Worm (Caenorhabditis elegans) whole organism, late embryonic: ENCODE results near the gene B0035.13.
A peak's percentile ranks its signal among the peaks of the same experiment; 100 is the strongest.

Source experiments
- C08G9.2 ChIP-seq: sonication (generic microtip); optimal IDR thresholded peaks from 2 replicates; lab custom pipeline; 2016; ENCODE audit warnings: mild to moderate bottlenecking, missing genetic modification characterization, moderate library complexity, missing compliant biosample characterization
- F13H6.1 ChIP-seq: sonication (generic microtip); optimal IDR thresholded peaks from 2 replicates; lab custom pipeline; 2016; ENCODE audit warnings: missing genetic modification characterization, missing compliant biosample characterization
- K02D7.2 ChIP-seq: sonication (generic microtip); optimal IDR thresholded peaks from 2 replicates; lab custom pipeline; 2017; ENCODE audit warnings: mild to moderate bottlenecking, missing genetic modification characterization, missing compliant biosample characterization
- T23F11.4 ChIP-seq: fragments of 200-800 bp; sonication (Bioruptor generic); optimal IDR thresholded peaks from 2 replicates; lab custom pipeline; 2018; ENCODE audit warnings: mild to moderate bottlenecking, missing genetic modification characterization, missing compliant biosample characterization
- Y22D7AL.16 ChIP-seq: sonication (generic microtip); optimal IDR thresholded peaks from 2 replicates; lab custom pipeline; 2016; ENCODE audit warnings: missing genetic modification characterization, missing compliant biosample characterization
- ahr-1 ChIP-seq: sonication (generic microtip); optimal IDR thresholded peaks from 2 replicates; lab custom pipeline; 2016; ENCODE audit warnings: missing genetic modification characterization, missing compliant biosample characterization
- ama-1 ChIP-seq: fragments of 150-350 bp; optimal IDR thresholded peaks from 2 replicates; lab custom pipeline; 2014
- ceh-14 ChIP-seq: sonication (generic microtip); optimal IDR thresholded peaks from 2 replicates; lab custom pipeline; 2016; ENCODE audit warnings: missing genotype, missing genetic modification characterization, missing compliant biosample characterization
- ceh-18 ChIP-seq: sonication (generic microtip); optimal IDR thresholded peaks from 2 replicates; lab custom pipeline; 2016; ENCODE audit warnings: missing genetic modification characterization, missing compliant biosample characterization
- ceh-19 ChIP-seq: fragments of 200-800 bp; sonication (Bioruptor generic); optimal IDR thresholded peaks from 2 replicates; lab custom pipeline; 2018; ENCODE audit warnings: mild to moderate bottlenecking, missing genetic modification characterization, missing compliant biosample characterization
- ceh-22 ChIP-seq: sonication (generic microtip); optimal IDR thresholded peaks from 2 replicates; lab custom pipeline; 2017; ENCODE audit warnings: missing biosample characterization, missing genetic modification characterization
- ceh-24 ChIP-seq: sonication (generic microtip); optimal IDR thresholded peaks from 2 replicates; lab custom pipeline; 2016; ENCODE audit warnings: mild to moderate bottlenecking, missing genetic modification characterization, missing compliant biosample characterization
- ceh-30 ChIP-seq: fragments of 150-350 bp; optimal IDR thresholded peaks from 2 replicates; lab custom pipeline; 2014; ENCODE audit warnings: missing biosample characterization, missing genetic modification characterization
- ceh-31 ChIP-seq: sonication (generic microtip); optimal IDR thresholded peaks from 2 replicates; lab custom pipeline; 2016; ENCODE audit warnings: missing genetic modification characterization, missing compliant biosample characterization
- ceh-34 ChIP-seq: sonication (generic microtip); optimal IDR thresholded peaks from 2 replicates; lab custom pipeline; 2016; ENCODE audit warnings: mild to moderate bottlenecking, missing genetic modification characterization, missing compliant biosample characterization
- ceh-45 ChIP-seq: fragments of 200-800 bp; sonication (Bioruptor generic); IDR thresholded peaks from 2 replicates; pipeline ENCODE4 v1.3.6; 2022; ENCODE audit warnings: missing genetic modification reagents, missing genetic modification characterization, missing compliant biosample characterization
- ceh-48 ChIP-seq: sonication (generic microtip); optimal IDR thresholded peaks from 2 replicates; lab custom pipeline; 2016; ENCODE audit warnings: missing genetic modification characterization, inconsistent platforms, missing compliant biosample characterization
- ceh-6 ChIP-seq: fragments of 200-800 bp; sonication (Bioruptor generic); optimal IDR thresholded peaks from 2 replicates; lab custom pipeline; 2018; ENCODE audit warnings: mild to moderate bottlenecking, missing genetic modification characterization, missing compliant biosample characterization
- ceh-9 ChIP-seq: sonication (generic microtip); optimal IDR thresholded peaks from 2 replicates; lab custom pipeline; 2016; ENCODE audit warnings: mild to moderate bottlenecking, missing genetic modification characterization, inconsistent platforms, missing compliant biosample characterization
- che-1 ChIP-seq: sonication (generic microtip); optimal IDR thresholded peaks from 2 replicates; lab custom pipeline; 2016; ENCODE audit warnings: mild to moderate bottlenecking, missing genetic modification characterization, missing compliant biosample characterization
- dmd-4 ChIP-seq: sonication (generic microtip); optimal IDR thresholded peaks from 2 replicates; lab custom pipeline; 2016; ENCODE audit warnings: borderline replicate concordance, missing genetic modification characterization, missing compliant biosample characterization
- elt-2 ChIP-seq: sonication (generic microtip); optimal IDR thresholded peaks from 2 replicates; lab custom pipeline; 2016; ENCODE audit warnings: missing genetic modification reagents, missing genetic modification characterization, missing compliant biosample characterization
- elt-4 ChIP-seq: sonication (generic microtip); optimal IDR thresholded peaks from 2 replicates; lab custom pipeline; 2016; ENCODE audit warnings: missing genetic modification characterization, missing compliant biosample characterization
- fax-1 ChIP-seq: sonication (generic microtip); optimal IDR thresholded peaks from 2 replicates; lab custom pipeline; 2016; ENCODE audit warnings: missing genotype, missing genetic modification characterization, missing compliant biosample characterization
- fkh-10 ChIP-seq: fragments of 150-350 bp; optimal IDR thresholded peaks from 2 replicates; lab custom pipeline; 2014; ENCODE audit warnings: missing biosample characterization, missing genetic modification reagents, missing genetic modification characterization
- fkh-6 ChIP-seq: sonication (generic microtip); optimal IDR thresholded peaks from 2 replicates; lab custom pipeline; 2016; ENCODE audit warnings: missing genetic modification characterization, missing compliant biosample characterization
- hlh-13 ChIP-seq: fragments of 200-800 bp; sonication (Bioruptor generic); optimal IDR thresholded peaks from 2 replicates; lab custom pipeline; 2018; ENCODE audit warnings: mild to moderate bottlenecking, missing genetic modification characterization, missing compliant biosample characterization
- hlh-30 ChIP-seq: sonication (generic microtip); optimal IDR thresholded peaks from 2 replicates; lab custom pipeline; 2017; ENCODE audit warnings: antibody characterized with exemption, missing genetic modification characterization, missing compliant biosample characterization; ENCODE audit not compliant: insufficient read depth
- hlh-6 ChIP-seq: sonication (generic microtip); optimal IDR thresholded peaks from 2 replicates; lab custom pipeline; 2016; ENCODE audit warnings: missing genotype, missing genetic modification characterization, missing compliant biosample characterization
- lim-6 ChIP-seq: sonication (generic microtip); optimal IDR thresholded peaks from 2 replicates; lab custom pipeline; 2016; ENCODE audit warnings: missing genetic modification characterization, missing compliant biosample characterization
- lin-11 ChIP-seq: fragments of 200-800 bp; sonication (Bioruptor generic); optimal IDR thresholded peaks from 2 replicates; lab custom pipeline; 2018; ENCODE audit warnings: mild to moderate bottlenecking, missing genetic modification characterization, missing compliant biosample characterization
- madf-2 ChIP-seq: sonication (generic microtip); optimal IDR thresholded peaks from 2 replicates; lab custom pipeline; 2017; ENCODE audit warnings: missing genetic modification characterization, missing compliant biosample characterization
- mec-3 ChIP-seq: sonication (generic microtip); optimal IDR thresholded peaks from 2 replicates; lab custom pipeline; 2016; ENCODE audit warnings: borderline replicate concordance, missing genetic modification characterization, missing compliant biosample characterization
- nhr-11 ChIP-seq: fragments of 150-350 bp; optimal IDR thresholded peaks from 2 replicates; lab custom pipeline; 2014; ENCODE audit warnings: missing biosample characterization, missing genetic modification characterization
- nhr-232 ChIP-seq: sonication (generic microtip); optimal IDR thresholded peaks from 2 replicates; lab custom pipeline; 2016; ENCODE audit warnings: missing genetic modification characterization, missing compliant biosample characterization
- pag-3 ChIP-seq: sonication (generic microtip); optimal IDR thresholded peaks from 2 replicates; lab custom pipeline; 2016; ENCODE audit warnings: missing compliant biosample characterization, missing genetic modification characterization, borderline replicate concordance
- pat-9 ChIP-seq: fragments of 200-800 bp; sonication (Bioruptor generic); optimal IDR thresholded peaks from 2 replicates; lab custom pipeline; 2018; ENCODE audit warnings: mild to moderate bottlenecking, missing genetic modification characterization, moderate library complexity, missing compliant biosample characterization
- pha-2 ChIP-seq: sonication (generic microtip); optimal IDR thresholded peaks from 2 replicates; lab custom pipeline; 2017; ENCODE audit warnings: mild to moderate bottlenecking, missing genetic modification characterization, missing compliant biosample characterization
- pros-1 ChIP-seq: fragments of 150-350 bp; optimal IDR thresholded peaks from 2 replicates; lab custom pipeline; 2014; ENCODE audit warnings: missing biosample characterization, missing genetic modification reagents, missing genetic modification characterization
- ref-2 ChIP-seq: sonication (generic microtip); optimal IDR thresholded peaks from 2 replicates; lab custom pipeline; 2016; ENCODE audit warnings: missing genetic modification characterization, missing compliant biosample characterization
- rnt-1 ChIP-seq: sonication (generic microtip); optimal IDR thresholded peaks from 2 replicates; lab custom pipeline; 2016; ENCODE audit warnings: missing genetic modification characterization, missing compliant biosample characterization
- sox-2 ChIP-seq: fragments of 200-800 bp; sonication (Bioruptor generic); IDR thresholded peaks from 2 replicates; pipeline ENCODE4 v1.3.6; 2022; ENCODE audit warnings: missing genetic modification reagents, missing genetic modification characterization, missing compliant biosample characterization
- sox-4 ChIP-seq: sonication (generic microtip); optimal IDR thresholded peaks from 2 replicates; lab custom pipeline; 2017; ENCODE audit warnings: mild to moderate bottlenecking, missing genetic modification characterization, inconsistent platforms, missing compliant biosample characterization
- syd-9 ChIP-seq: sonication (generic microtip); optimal IDR thresholded peaks from 2 replicates; lab custom pipeline; 2016; ENCODE audit warnings: mild to moderate bottlenecking, missing genetic modification characterization, moderate library complexity, missing compliant biosample characterization
- tbx-7 ChIP-seq: sonication (generic microtip); optimal IDR thresholded peaks from 2 replicates; lab custom pipeline; 2016; ENCODE audit warnings: missing genotype, missing genetic modification characterization, missing compliant biosample characterization
- unc-3 ChIP-seq, 2 experiments: fragments of 200-800 bp in 1 of 2; sonication (Bioruptor generic) in 1 of 2; sonication (generic microtip) in 1 of 2; conservative IDR thresholded peaks in 1 of 2; optimal IDR thresholded peaks in 1 of 2; 2 replicates each; pipeline versions ENCODE4 v1.3.6 to Lab custom; 2016 to 2022; ENCODE audit warnings: missing compliant biosample characterization in 2 of 2, missing genetic modification characterization in 2 of 2, missing genetic modification reagents in 1 of 2
- unc-42 ChIP-seq: sonication (generic microtip); optimal IDR thresholded peaks from 2 replicates; lab custom pipeline; 2016; ENCODE audit warnings: missing genotype, missing genetic modification characterization, missing compliant biosample characterization
- unc-86 ChIP-seq: sonication (generic microtip); optimal IDR thresholded peaks from 2 replicates; lab custom pipeline; 2016; ENCODE audit warnings: missing genetic modification characterization, missing compliant biosample characterization
- ztf-16 ChIP-seq: sonication (generic microtip); optimal IDR thresholded peaks from 2 replicates; lab custom pipeline; 2017; ENCODE audit warnings: missing genetic modification characterization, missing compliant biosample characterization

Gene B0035.13

DNA sequence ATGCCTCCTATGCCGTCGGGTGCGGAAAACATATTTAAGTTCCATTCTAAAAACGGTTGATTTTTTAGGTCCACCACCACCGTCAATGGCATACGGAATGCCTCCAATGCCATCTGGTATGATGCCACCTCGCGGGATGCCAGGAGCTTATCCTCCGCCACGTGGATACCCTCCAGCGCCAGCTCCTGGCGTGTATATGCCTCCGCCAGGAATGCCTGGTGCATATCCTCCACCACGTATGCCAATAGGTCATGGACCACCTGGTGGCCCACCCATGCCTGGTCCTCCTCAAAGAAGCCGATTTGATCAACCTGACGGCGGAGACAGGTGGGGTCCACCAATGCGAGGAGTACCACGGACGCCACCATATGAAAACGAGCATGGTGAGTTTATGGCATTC, 5.0 kb upstream of the B0035.13 start:
- TF ChIP-seq ceh-34 (tag; lab: Kevin White, UChicago), result no peak
- TF ChIP-seq mec-3 (tag; lab: Kevin White, UChicago), result no peak
- no peak for TF ChIP-seq fkh-6 (tag; lab: Kevin White, UChicago)
- no peak for TF ChIP-seq rnt-1
- no peak for TF ChIP-seq nhr-11
- no peak for TF ChIP-seq ceh-31 (tag; lab: Kevin White, UChicago)
- no peak for TF ChIP-seq ceh-22 (tag; lab: Kevin White, UChicago)
- no peak for TF ChIP-seq tbx-7 (tag; lab: Kevin White, UChicago)
- no peak for TF ChIP-seq pha-2 (tag; lab: Kevin White, UChicago)
- no peak for TF ChIP-seq ceh-45 (GFP tag; lab: Robert Waterston, UW)
- TF ChIP-seq hlh-6 (tag; lab: Kevin White, UChicago), result no peak
- no peak for TF ChIP-seq syd-9 (tag; lab: Kevin White, UChicago)
- TF ChIP-seq pag-3 (tag; lab: Kevin White, UChicago), result no peak

DNA sequence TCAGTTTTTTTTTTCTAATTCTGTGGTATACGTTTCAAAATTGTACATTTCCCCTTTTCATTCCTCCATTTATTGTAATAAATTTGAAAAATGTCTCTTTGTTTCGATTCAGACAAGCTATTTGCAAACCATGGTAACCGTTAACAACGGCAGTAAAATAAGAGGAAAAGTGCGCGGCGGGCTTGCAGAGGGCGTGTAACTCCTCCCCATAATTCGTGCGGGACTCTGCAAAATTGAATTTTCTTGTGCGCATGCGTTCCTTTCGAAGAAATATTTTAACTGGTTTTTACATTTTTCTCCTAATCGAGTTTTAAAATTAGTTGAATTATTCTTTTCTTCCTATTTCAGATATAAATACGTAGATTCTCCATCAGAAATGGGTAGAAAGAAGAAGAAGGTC, 4.1 kb upstream of the B0035.13 start, which contains the start of gene znf-207:
TSS of gene znf-207 (plus strand) at position 349 of the 400 bp plus-strand sequence.
- TF ChIP-seq pros-1 (tag; lab: Kevin White, UChicago) (no peak), unc-42 (tag; lab: Kevin White, UChicago) (peak; percentile 99), ref-2 (tag; lab: Kevin White, UChicago) (peak; percentile 60), Y22D7AL.16 (tag; lab: Kevin White, UChicago) (no peak), sox-4 (tag; lab: Kevin White, UChicago) (peak; percentile 29), lin-11 (peak; percentile 18), lim-6 (tag; lab: Kevin White, UChicago) (peak; percentile 55), ceh-30 (no peak), ztf-16 (no peak), hlh-30 (tag; lab: Kevin White, UChicago) (no peak), mec-3 (tag; lab: Kevin White, UChicago) (no peak), ceh-14 (tag; lab: Kevin White, UChicago) (peak; percentile 90), ama-1 (lab: Kevin White, UChicago) (no peak), hlh-13 (GFP tag; lab: Kevin White, UChicago) (no peak), unc-3 (GFP tag; conservative IDR thresholded peaks at IDR 0.05; lab: Robert Waterston, UW) (no peak), unc-3 (tag; optimal IDR thresholded peaks at IDR 0.05; lab: Kevin White, UChicago) (peak; percentile 65), T23F11.4 (GFP tag; lab: Kevin White, UChicago) (no peak), elt-4 (no peak), tbx-7 (tag; lab: Kevin White, UChicago) (peak; percentile 4), C08G9.2 (tag; lab: Kevin White, UChicago) (no peak), ceh-18 (tag; lab: Kevin White, UChicago) (peak; percentile 27), ceh-9 (tag; lab: Kevin White, UChicago) (no peak), hlh-6 (tag; lab: Kevin White, UChicago) (no peak), fkh-6 (tag; lab: Kevin White, UChicago) (peak; percentile 63), ceh-48 (tag; lab: Kevin White, UChicago) (no peak), syd-9 (tag; lab: Kevin White, UChicago) (peak; percentile 31), ahr-1 (tag; lab: Kevin White, UChicago) (peak; percentile 8), che-1 (tag; lab: Kevin White, UChicago) (peak; percentile 33), fkh-10 (GFP tag; lab: Kevin White, UChicago) (no peak), rnt-1 (no peak), ceh-6 (GFP tag; lab: Kevin White, UChicago) (peak; percentile 31), fax-1 (tag; lab: Kevin White, UChicago) (peak; percentile 54), sox-2 (GFP tag; lab: Robert Waterston, UW) (0 out of 2 replicates have a peak, but pooled peaks have one; percentile 23), pag-3 (tag; lab: Kevin White, UChicago) (no peak), ceh-24 (tag; lab: Kevin White, UChicago) (no peak), ceh-34 (tag; lab: Kevin White, UChicago) (peak; percentile 59), ceh-19 (peak; percentile 52), dmd-4 (tag; lab: Kevin White, UChicago) (peak; percentile 45), K02D7.2 (tag; lab: Kevin White, UChicago) (no peak), pat-9 (tag; lab: Kevin White, UChicago) (peak; percentile 3), unc-86 (tag; lab: Kevin White, UChicago) (no peak), nhr-232 (tag; lab: Kevin White, UChicago) (peak; percentile 45), elt-2 (peak; percentile 78), F13H6.1 (tag; lab: Kevin White, UChicago) (peak; percentile 45), ceh-31 (tag; lab: Kevin White, UChicago) (peak; percentile 82), madf-2 (tag; lab: Kevin White, UChicago) (peak; percentile 36)
